Worm (Caenorhabditis elegans) whole organism, L4 larva: Measurements from ENCODE around the gene pptr-1.

Experiments used
- nhr-25 ChIP-seq: sonication (generic microtip); optimal IDR thresholded peaks from 2 replicates; lab custom pipeline; 2017; ENCODE audit warnings: missing genetic modification characterization, mild to moderate bottlenecking, missing compliant biosample characterization, antibody characterized with exemption, moderate library complexity, borderline replicate concordance; ENCODE audit not compliant: insufficient read depth
- skn-1 ChIP-seq: fragments of 150-350 bp; optimal IDR thresholded peaks from 2 replicates; lab custom pipeline; 2014; ENCODE audit warnings: missing biosample characterization, missing genetic modification characterization

DNA sequence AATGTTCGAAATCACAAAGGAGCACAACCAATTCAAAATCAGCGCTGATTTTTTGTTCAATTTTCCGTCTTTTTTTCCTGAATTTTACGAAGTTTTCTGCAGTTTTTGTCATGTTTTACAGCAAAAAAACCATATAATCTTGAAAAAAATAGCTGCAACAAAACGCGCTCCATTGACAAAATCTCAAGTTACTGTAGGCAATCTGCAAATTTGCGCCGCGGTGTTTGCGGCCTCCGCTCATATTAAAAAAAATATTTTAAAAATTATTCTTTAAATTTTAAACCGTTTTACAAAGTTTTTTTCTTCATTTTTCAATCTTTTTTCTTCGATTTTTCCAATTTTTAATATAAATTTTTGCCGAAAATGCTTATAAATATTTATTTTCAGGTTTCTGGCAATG, 48.0 kb downstream of the pptr-1 start:
- TF ChIP-seq nhr-25 (tag; lab: Kevin White, UChicago) (no peak), skn-1 (no peak)
